Worm (Caenorhabditis elegans): ENCODE data around the gene gap-2.
A peak's percentile ranks its signal among the peaks of the same experiment; 100 is the strongest.

gap-2 gene

ce11 chrX:9546640-9547039, 74.4 kb downstream of the gap-2 start:
- TF ChIP-seq W03F9.2 (tag; optimal IDR thresholded peaks at IDR 0.05) (no peak), dao-5 (tag; optimal IDR thresholded peaks at IDR 0.05) (no peak), him-1 (tag; optimal IDR thresholded peaks at IDR 0.05) (no peak)

ce11 chrX:9547264-9547751, 75.0 kb downstream of the gap-2 start:
- no peak for TF ChIP-seq dao-5 (tag; optimal IDR thresholded peaks at IDR 0.05)
- TF ChIP-seq W03F9.2 (tag; optimal IDR thresholded peaks at IDR 0.05), result no peak
- TF ChIP-seq him-1 (tag; optimal IDR thresholded peaks at IDR 0.05), result no peak

- TF ChIP-seq him-1 (tag; optimal IDR thresholded peaks at IDR 0.05) (no peak), W03F9.2 (tag; optimal IDR thresholded peaks at IDR 0.05) (no peak), dao-5 (tag; optimal IDR thresholded peaks at IDR 0.05) (no peak)
Observed at ce11 chrX:9548011-9548795, 75.9 kb downstream of the gap-2 start.

- no peak for TF ChIP-seq him-1 (tag; optimal IDR thresholded peaks at IDR 0.05)
- no peak for TF ChIP-seq W03F9.2 (tag; optimal IDR thresholded peaks at IDR 0.05)
- TF ChIP-seq dao-5 (tag; optimal IDR thresholded peaks at IDR 0.05), result no peak
Observed at ce11 chrX:9548890-9549289, 76.6 kb downstream of the gap-2 start.

- no peak for TF ChIP-seq dao-5 (tag; optimal IDR thresholded peaks at IDR 0.05)
- TF ChIP-seq him-1 (tag; optimal IDR thresholded peaks at IDR 0.05), result no peak
- no peak for TF ChIP-seq W03F9.2 (tag; optimal IDR thresholded peaks at IDR 0.05)
Observed at ce11 chrX:9549657-9550369, 77.5 kb downstream of the gap-2 start.

- TF ChIP-seq dao-5 (tag; optimal IDR thresholded peaks at IDR 0.05) (no peak), him-1 (tag; optimal IDR thresholded peaks at IDR 0.05) (no peak), W03F9.2 (tag; optimal IDR thresholded peaks at IDR 0.05) (no peak)
Observed at ce11 chrX:9550519-9550918, 78.2 kb downstream of the gap-2 start.

- TF ChIP-seq W03F9.2 (tag; optimal IDR thresholded peaks at IDR 0.05) (no peak), him-1 (tag; optimal IDR thresholded peaks at IDR 0.05) (peak; percentile 30)
Observed at ce11 chrX:9551112-9551511, 78.8 kb downstream of the gap-2 start.

ce11 chrX:9552404-9552803, 80.1 kb downstream of the gap-2 start:
- TF ChIP-seq him-1 (tag; optimal IDR thresholded peaks at IDR 0.05) (no peak), dao-5 (tag; optimal IDR thresholded peaks at IDR 0.05) (no peak), W03F9.2 (tag; optimal IDR thresholded peaks at IDR 0.05) (no peak)

ce11 chrX:9553095-9553494, 80.8 kb downstream of the gap-2 start:
- TF ChIP-seq him-1 (tag; optimal IDR thresholded peaks at IDR 0.05), result no peak
- TF ChIP-seq dao-5 (tag; optimal IDR thresholded peaks at IDR 0.05), result no peak
- no peak for TF ChIP-seq W03F9.2 (tag; optimal IDR thresholded peaks at IDR 0.05)

- no peak for TF ChIP-seq him-1 (tag; optimal IDR thresholded peaks at IDR 0.05)
Observed at ce11 chrX:9555238-9555637, 83.0 kb downstream of the gap-2 start.

- TF ChIP-seq dao-5 (tag; optimal IDR thresholded peaks at IDR 0.05) (no peak), him-1 (tag; optimal IDR thresholded peaks at IDR 0.05) (no peak), W03F9.2 (tag; optimal IDR thresholded peaks at IDR 0.05) (no peak)
Observed at ce11 chrX:9556038-9556437, 83.8 kb downstream of the gap-2 start.

ce11 chrX:9560931-9561330, 88.7 kb downstream of the gap-2 start:
- TF ChIP-seq W03F9.2 (tag; optimal IDR thresholded peaks at IDR 0.05) (no peak), dao-5 (tag; optimal IDR thresholded peaks at IDR 0.05) (no peak)

ce11 chrX:9565881-9566280, 93.6 kb downstream of the gap-2 start, which contains the start of gene moc-5:
moc-5 (minus strand) TSS chrX:9565981.
- no peak for TF ChIP-seq W03F9.2 (tag; optimal IDR thresholded peaks at IDR 0.05)

Data from whole organism, L4/young adult.